Fruit fly (Drosophila melanogaster): ENCODE data around the gene dj.

DNA sequence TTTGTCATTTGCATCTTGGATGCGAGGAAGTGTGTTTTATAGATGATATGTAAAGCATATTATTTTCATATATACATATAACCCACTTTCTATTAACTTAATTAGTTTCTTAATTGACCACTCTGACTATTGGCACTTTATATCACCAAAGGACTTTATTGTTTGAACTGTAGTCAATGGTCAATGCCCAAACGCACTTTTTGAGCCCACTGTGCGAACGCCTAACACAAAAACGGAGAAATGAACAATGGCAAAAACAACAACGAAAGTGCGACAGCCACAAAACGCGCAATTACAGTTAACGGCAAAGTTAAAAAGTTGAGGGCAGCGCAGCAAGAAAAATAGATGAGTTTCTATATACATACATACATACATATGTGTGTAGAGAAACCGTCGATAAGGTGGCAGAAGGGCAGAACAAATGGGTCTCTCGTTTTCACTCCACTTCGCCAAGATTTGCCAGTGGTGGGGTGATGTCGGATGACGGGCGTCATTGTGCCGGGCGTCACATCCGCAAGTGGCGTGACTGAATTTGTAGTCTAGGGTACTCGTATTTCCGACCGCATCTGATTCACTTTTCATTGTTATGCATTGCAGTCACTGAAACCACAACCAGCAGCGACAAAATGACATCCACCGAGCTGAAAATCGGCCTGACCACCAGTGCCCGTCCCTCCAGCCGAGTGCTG lies 17.3 kb downstream of the dj start:
- TF ChIP-seq seq (GFP tag; IDR thresholded peaks at IDR 0.05) (no peak), insv (GFP tag; optimal IDR thresholded peaks at IDR 0.05) (no peak), nerfin-1 (tag; optimal IDR thresholded peaks at IDR 0.05) (no peak), Gug (GFP tag; IDR thresholded peaks at IDR 0.05) (no peak), so (GFP tag; IDR thresholded peaks at IDR 0.05) (no peak), Fer3 (tag; optimal IDR thresholded peaks at IDR 0.05) (no peak), kay (GFP tag; optimal IDR thresholded peaks at IDR 0.05) (no peak), CG10565 (GFP tag; optimal IDR thresholded peaks at IDR 0.05) (no peak), trh (GFP tag; optimal IDR thresholded peaks at IDR 0.05) (no peak), Rfx (GFP tag; IDR thresholded peaks at IDR 0.05) (no peak), CG11504 (tag; optimal IDR thresholded peaks at IDR 0.05) (no peak), lola (GFP tag; optimal IDR thresholded peaks at IDR 0.05) (no peak)
